Worm (Caenorhabditis elegans): ENCODE results near the gene gst-2.

The gst-2 gene

ce11 chrIV:10161706-10162105 is 19.8 kb upstream of the gst-2 start, which contains the start of gene pps-1:
Gene pps-1 (plus strand): TSS chrIV:10162006.
- no peak for TF ChIP-seq zag-1 (tag; optimal IDR thresholded peaks at IDR 0.05)
- TF ChIP-seq fkh-8 (tag; optimal IDR thresholded peaks at IDR 0.05): peak; percentile 6
- peak; percentile 25 for TF ChIP-seq pax-3 (tag; optimal IDR thresholded peaks at IDR 0.05)
- TF ChIP-seq hlh-17 (GFP tag; optimal IDR thresholded peaks at IDR 0.05; ENCODE audit: borderline replicate concordance): no peak
- no peak for TF ChIP-seq nhr-19 (GFP tag; conservative IDR thresholded peaks at IDR 0.05)
- no peak for TF ChIP-seq aly-2 (tag; optimal IDR thresholded peaks at IDR 0.05)
- TF ChIP-seq C16A3.4 (tag; optimal IDR thresholded peaks at IDR 0.05): no peak
- no peak for TF ChIP-seq fkh-4 (tag; optimal IDR thresholded peaks at IDR 0.05; ENCODE audit: borderline replicate concordance)

ce11 chrIV:10157489-10158088 is 15.7 kb upstream of the gst-2 start, which contains the start of gene ttr-53:
Gene ttr-53 (plus strand): TSS chrIV:10158038.
- TF ChIP-seq unc-130 (tag; optimal IDR thresholded peaks at IDR 0.05) (no peak), irx-1 (tag; optimal IDR thresholded peaks at IDR 0.05) (no peak), unc-86 (tag; optimal IDR thresholded peaks at IDR 0.05) (no peak), grh-1 (GFP tag; IDR thresholded peaks at IDR 0.05) (no peak), fkh-8 (tag; optimal IDR thresholded peaks at IDR 0.05) (no peak), blmp-1 (tag; optimal IDR thresholded peaks at IDR 0.05) (no peak), nhr-76 (tag; optimal IDR thresholded peaks at IDR 0.05) (no peak), hlh-17 (GFP tag; optimal IDR thresholded peaks at IDR 0.05; ENCODE audit: borderline replicate concordance) (no peak), pqm-1 (tag; optimal IDR thresholded peaks at IDR 0.05) (no peak), ceh-82 (tag; optimal IDR thresholded peaks at IDR 0.05) (no peak), ets-5 (GFP tag; IDR thresholded peaks at IDR 0.05) (no peak), sptf-1 (tag; optimal IDR thresholded peaks at IDR 0.05) (no peak), jun-1 (tag; optimal IDR thresholded peaks at IDR 0.05) (no peak)

DNA sequence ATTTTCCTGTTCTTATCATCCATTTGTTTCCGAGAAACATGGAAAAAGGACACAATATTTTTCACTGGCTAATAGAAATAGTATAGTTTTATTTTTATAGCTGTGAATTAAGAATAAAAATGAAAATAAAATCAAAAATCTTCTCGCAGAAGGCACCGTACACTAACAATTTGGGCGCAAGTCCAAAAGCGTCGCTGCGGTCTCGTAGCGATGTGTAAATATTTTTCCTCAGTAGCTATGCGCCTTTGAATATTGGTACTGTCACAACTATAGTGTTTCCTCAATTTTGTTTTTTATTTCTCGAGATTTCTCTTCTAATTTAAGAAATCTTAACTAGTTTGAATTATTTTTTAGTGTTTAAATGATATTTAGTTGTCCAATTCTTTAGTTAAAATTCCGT is 15.2 kb upstream of the gst-2 start:
- TF ChIP-seq nhr-76 (tag; optimal IDR thresholded peaks at IDR 0.05) (no peak), hlh-4 (tag; optimal IDR thresholded peaks at IDR 0.05) (no peak), C04F5.9 (tag; optimal IDR thresholded peaks at IDR 0.05) (no peak), ztf-4 (tag; optimal IDR thresholded peaks at IDR 0.05) (no peak), fkh-10 (GFP tag; optimal IDR thresholded peaks at IDR 0.05) (no peak), dsc-1 (tag; optimal IDR thresholded peaks at IDR 0.05) (no peak), lin-39 (tag; optimal IDR thresholded peaks at IDR 0.05) (no peak), nhr-85 (tag) (no peak)

- TF ChIP-seq nhr-28 (tag; optimal IDR thresholded peaks at IDR 0.05): no peak
- no peak for TF ChIP-seq ets-5 (GFP tag; IDR thresholded peaks at IDR 0.05)
- TF ChIP-seq pqm-1 (tag; optimal IDR thresholded peaks at IDR 0.05): no peak
- TF ChIP-seq rnt-1 (tag; optimal IDR thresholded peaks at IDR 0.05): peak; percentile 24
Observed at ce11 chrIV:10155475-10155874, 13.6 kb upstream of the gst-2 start, which contains the start of gene ttr-54. Gene ttr-54 (plus strand): TSS chrIV:10155775.

- TF ChIP-seq efl-1 (optimal IDR thresholded peaks at IDR 0.05): no peak
- TF ChIP-seq efl-1 (GFP tag; optimal IDR thresholded peaks at IDR 0.05 in 1 of 2): peak in 1 of 2 experiments; percentile 88
- TF ChIP-seq egl-13 (tag; optimal IDR thresholded peaks at IDR 0.05): no peak
Observed at ce11 chrIV:10153479-10153878, 11.6 kb upstream of the gst-2 start.

- TF ChIP-seq lin-14 (GFP tag; optimal IDR thresholded peaks at IDR 0.05) (peak; percentile 73), nhr-71 (tag; optimal IDR thresholded peaks at IDR 0.05) (peak; percentile 65), tlp-1 (tag; optimal IDR thresholded peaks at IDR 0.05) (no peak), ceh-8 (GFP tag; optimal IDR thresholded peaks at IDR 0.05) (no peak), ces-1 (GFP tag; optimal IDR thresholded peaks at IDR 0.05) (no peak), ceh-82 (tag; optimal IDR thresholded peaks at IDR 0.05) (peak in 2 of 3 experiments; percentile 15 to 42), lin-13 (GFP tag; optimal IDR thresholded peaks at IDR 0.05) (peak; percentile 6), unc-62 (GFP tag; optimal IDR thresholded peaks at IDR 0.05) (no peak), skn-1 (tag; optimal IDR thresholded peaks at IDR 0.05) (peak; percentile 48), nhr-47 (tag; optimal IDR thresholded peaks at IDR 0.05) (peak; percentile 67), pax-3 (tag; optimal IDR thresholded peaks at IDR 0.05) (no peak), fkh-8 (tag; optimal IDR thresholded peaks at IDR 0.05) (peak; percentile 28), xbp-1 (tag; optimal IDR thresholded peaks at IDR 0.05) (peak; percentile 57), tbx-2 (tag; optimal IDR thresholded peaks at IDR 0.05) (peak; percentile 51), sptf-1 (tag; optimal IDR thresholded peaks at IDR 0.05) (no peak), ztf-4 (tag; optimal IDR thresholded peaks at IDR 0.05) (peak; percentile 13), alr-1 (tag; optimal IDR thresholded peaks at IDR 0.05; ENCODE audit: borderline replicate concordance) (no peak), blmp-1 (tag; optimal IDR thresholded peaks at IDR 0.05) (peak; percentile 49)
Observed at ce11 chrIV:10151439-10151997, 9.7 kb upstream of the gst-2 start, which contains the start of gene copg-1. Gene copg-1 (plus strand): TSS chrIV:10151947.
